Worm (Caenorhabditis elegans): ENCODE results near the gene F44D12.16.

The F44D12.16 gene

ce11 chrIV:10062728-10063127, 33.8 kb downstream of the F44D12.16 start, which contains the start of gene ipla-7:
Gene ipla-7 (minus strand): TSS chrIV:10062849.
- TF ChIP-seq hlh-11 (tag; optimal IDR thresholded peaks at IDR 0.05) (peak; percentile 16), fkh-10 (GFP tag; optimal IDR thresholded peaks at IDR 0.05) (peak; percentile 64), lin-15B (tag; optimal IDR thresholded peaks at IDR 0.05) (no peak), nhr-25 (tag; optimal IDR thresholded peaks at IDR 0.05; ENCODE audit: borderline replicate concordance, insufficient read depth) (no peak), hlh-30 (tag; optimal IDR thresholded peaks at IDR 0.05; ENCODE audit: insufficient read depth) (peak; percentile 67), nhr-102 (tag; optimal IDR thresholded peaks at IDR 0.05) (no peak), hmg-1.1 (GFP tag; IDR thresholded peaks at IDR 0.05) (0 out of 2 replicates have a peak, but pooled peaks have one; percentile 43), pha-4 (GFP tag; IDR thresholded peaks at IDR 0.05) (no peak), pha-4 (tag; optimal IDR thresholded peaks at IDR 0.05) (no peak), mdl-1 (tag; optimal IDR thresholded peaks at IDR 0.05) (peak in 1 of 2 experiments; percentile 32), rbr-2 (tag; optimal IDR thresholded peaks at IDR 0.05) (peak; percentile 38), nhr-41 (GFP tag; IDR thresholded peaks at IDR 0.05) (no peak), daf-16 (GFP tag; optimal IDR thresholded peaks at IDR 0.05) (no peak), daf-16 (tag; optimal IDR thresholded peaks at IDR 0.05) (peak; percentile 22), aha-1 (tag) (peak; percentile 34), lsy-2 (tag; optimal IDR thresholded peaks at IDR 0.05) (peak in 1 of 2 experiments; percentile 50), mep-1 (tag; optimal IDR thresholded peaks at IDR 0.05) (peak; percentile 24), saeg-2 (GFP tag; IDR thresholded peaks at IDR 0.05) (0 out of 2 replicates have a peak, but pooled peaks have one; percentile 32), zip-11 (GFP tag; IDR thresholded peaks at IDR 0.05) (no peak), ceh-20 (GFP tag; IDR thresholded peaks at IDR 0.05) (no peak), dmd-6 (GFP tag; IDR thresholded peaks at IDR 0.05) (peak; percentile 25; the same call in 1 of the 2 replicates), arid-1 (GFP tag; conservative IDR thresholded peaks at IDR 0.05) (no peak), ctbp-1 (GFP tag; IDR thresholded peaks at IDR 0.05) (0 out of 2 replicates have a peak, but pooled peaks have one; percentile 31)

ce11 chrIV:10063941-10064340, 35.1 kb downstream of the F44D12.16 start:
- TF ChIP-seq unc-62 (GFP tag; optimal IDR thresholded peaks at IDR 0.05 in 1 of 2): peak in 1 of 2 experiments; percentile 89
- no peak for TF ChIP-seq unc-62 (tag; optimal IDR thresholded peaks at IDR 0.05)
- no peak for TF ChIP-seq ceh-44 (GFP tag; IDR thresholded peaks at IDR 0.05)
- TF ChIP-seq aly-2 (tag; optimal IDR thresholded peaks at IDR 0.05): no peak

ce11 chrIV:10065159-10065558, 36.3 kb downstream of the F44D12.16 start:
- TF ChIP-seq unc-62 (GFP tag; optimal IDR thresholded peaks at IDR 0.05 in 1 of 2): peak in 1 of 2 experiments; percentile 80
- no peak for TF ChIP-seq unc-62 (tag; optimal IDR thresholded peaks at IDR 0.05)
- TF ChIP-seq fos-1 (tag; optimal IDR thresholded peaks at IDR 0.05): no peak

ce11 chrIV:10066456-10066855, 37.6 kb downstream of the F44D12.16 start:
- TF ChIP-seq nhr-6 (tag; optimal IDR thresholded peaks at IDR 0.05) (peak; percentile 59), pqm-1 (tag; optimal IDR thresholded peaks at IDR 0.05) (peak; percentile 1), nhr-48 (tag; optimal IDR thresholded peaks at IDR 0.05) (no peak)

ce11 chrIV:10067541-10067940, 38.7 kb downstream of the F44D12.16 start, which contains the start of gene cwn-2:
Gene cwn-2 (plus strand): TSS chrIV:10067816.
- TF ChIP-seq php-3 (GFP tag; IDR thresholded peaks at IDR 0.05) (no peak), unc-62 (GFP tag; optimal IDR thresholded peaks at IDR 0.05 in 1 of 2) (peak in 1 of 2 experiments; percentile 21), unc-62 (tag; optimal IDR thresholded peaks at IDR 0.05) (no peak), fkh-10 (GFP tag; optimal IDR thresholded peaks at IDR 0.05) (peak; percentile 81), ces-1 (GFP tag; optimal IDR thresholded peaks at IDR 0.05) (peak; percentile 3)
